Worm (Caenorhabditis elegans): ENCODE data around the gene Y6E2A.7.
"Not testable (repeated sequence)": the region's sequence is repeated elsewhere in the genome, so short reads cannot be mapped to it uniquely, and the experiment has no call there.

Gene Y6E2A.7

DNA sequence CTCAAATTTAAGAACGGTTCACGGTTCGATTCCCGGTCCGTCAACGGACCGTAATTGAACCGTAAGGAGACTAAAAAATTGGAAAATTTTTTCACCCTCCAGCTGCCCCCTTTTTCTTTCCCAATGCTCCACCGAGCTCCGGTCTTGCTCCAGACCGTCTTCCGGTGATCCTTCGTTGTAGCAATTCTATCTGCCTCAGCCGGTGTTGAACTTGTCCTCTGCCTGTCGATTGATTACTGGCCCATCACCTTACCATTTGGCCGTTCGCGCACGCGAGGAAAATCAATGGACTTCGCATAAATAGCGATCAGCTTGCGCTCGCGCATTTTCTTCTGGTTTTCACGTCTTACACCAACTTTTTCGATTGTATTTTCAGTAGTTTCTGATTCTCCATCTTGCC is 47.7 kb downstream of the Y6E2A.7 start:
- peak; percentile 84; the same call in 1 of the 2 replicates for TF ChIP-seq bed-1 (GFP tag; IDR thresholded peaks at IDR 0.05)
- TF ChIP-seq madf-3 (GFP tag; IDR thresholded peaks at IDR 0.05): peak; percentile 81
- peak; percentile 89; the same call in 1 of the 2 replicates for TF ChIP-seq F37B4.10 (GFP tag; IDR thresholded peaks at IDR 0.05)
- peak; percentile 74 for TF ChIP-seq ceh-100 (GFP tag; IDR thresholded peaks at IDR 0.05)
- peak; percentile 85 for TF ChIP-seq ekl-4 (GFP tag; IDR thresholded peaks at IDR 0.05)
- TF ChIP-seq nfyb-1 (GFP tag; IDR thresholded peaks at IDR 0.05): peak; percentile 87
- TF ChIP-seq dox-1 (GFP tag; IDR thresholded peaks at IDR 0.05): peak; percentile 83
- 0 out of 2 replicates have a peak, but pooled peaks have one; percentile 19 for TF ChIP-seq ceh-91 (GFP tag; IDR thresholded peaks at IDR 0.05)
- TF ChIP-seq madf-6 (GFP tag; IDR thresholded peaks at IDR 0.05): peak; percentile 79
- peak; percentile 91 for TF ChIP-seq ceh-58 (GFP tag; IDR thresholded peaks at IDR 0.05)
- TF ChIP-seq cebp-2 (GFP tag; IDR thresholded peaks at IDR 0.05): peak; percentile 94; the same call in 1 of the 2 replicates
- TF ChIP-seq aptf-3 (GFP tag; IDR thresholded peaks at IDR 0.05): peak; percentile 95; the same call in 1 of the 2 replicates
- peak; percentile 39 for TF ChIP-seq madf-8 (GFP tag; conservative IDR thresholded peaks at IDR 0.05)
- TF ChIP-seq nhr-90 (tag; optimal IDR thresholded peaks at IDR 0.05): peak; percentile 19
- peak; percentile 77; the same call in 1 of the 2 replicates for TF ChIP-seq ztf-28 (GFP tag; IDR thresholded peaks at IDR 0.05)
- peak; percentile 22 for TF ChIP-seq mes-4 (tag; optimal IDR thresholded peaks at IDR 0.05)
- TF ChIP-seq D2030.7 (GFP tag; IDR thresholded peaks at IDR 0.05): peak; percentile 89
- peak; percentile 28 for TF ChIP-seq die-1 (tag; optimal IDR thresholded peaks at IDR 0.05)
- peak; percentile 74 for TF ChIP-seq F39B2.1 (GFP tag; IDR thresholded peaks at IDR 0.05)
- TF ChIP-seq bed-2 (GFP tag; IDR thresholded peaks at IDR 0.05): peak; percentile 85
- TF ChIP-seq F33H1.4 (GFP tag; IDR thresholded peaks at IDR 0.05): peak; percentile 27; the same call in 1 of the 2 replicates
- TF ChIP-seq lir-1 (GFP tag; conservative IDR thresholded peaks at IDR 0.05): 0 out of 2 replicates have a peak, but pooled peaks have one; percentile 37
- 0 out of 2 replicates have a peak, but pooled peaks have one; percentile 60 for TF ChIP-seq sea-2 (GFP tag; IDR thresholded peaks at IDR 0.05)
- TF ChIP-seq tbp1 (GFP tag; optimal IDR thresholded peaks at IDR 0.05): peak; percentile 82
- 0 out of 2 replicates have a peak, but pooled peaks have one; percentile 40 for TF ChIP-seq ceh-40 (GFP tag; IDR thresholded peaks at IDR 0.05)
- peak; percentile 41; the same call in 1 of the 2 replicates for TF ChIP-seq egrh-3 (GFP tag; IDR thresholded peaks at IDR 0.05)
- peak; percentile 76 for TF ChIP-seq pbrm-1 (GFP tag; IDR thresholded peaks at IDR 0.05)
- TF ChIP-seq hmg-1.2 (GFP tag; IDR thresholded peaks at IDR 0.05): peak; percentile 65
- peak; percentile 66 for TF ChIP-seq Y56A3A.18 (GFP tag; IDR thresholded peaks at IDR 0.05)
- peak; percentile 72; the same call in 1 of the 2 replicates for TF ChIP-seq ztf-25 (GFP tag; IDR thresholded peaks at IDR 0.05)
- TF ChIP-seq cebp-1 (GFP tag; IDR thresholded peaks at IDR 0.05): peak; percentile 59
- not testable (repeated sequence) for TF ChIP-seq cebp-1 (tag; optimal IDR thresholded peaks at IDR 0.05); rpc-1 (optimal IDR thresholded peaks at IDR 0.05)
- peak; percentile 99 for TF ChIP-seq lin-26 (GFP tag; IDR thresholded peaks at IDR 0.05)
- TF ChIP-seq Y53F4B.3 (GFP tag; IDR thresholded peaks at IDR 0.05): peak; percentile 76
- TF ChIP-seq lin-54 (GFP tag; optimal IDR thresholded peaks at IDR 0.05): peak; percentile 52
- peak; percentile 69 for TF ChIP-seq hsf-1 (GFP tag; IDR thresholded peaks at IDR 0.05)
- peak; percentile 61 for TF ChIP-seq rpc-1 (tag; optimal IDR thresholded peaks at IDR 0.05)
- 0 out of 2 replicates have a peak, but pooled peaks have one; percentile 29 for TF ChIP-seq egl-18 (GFP tag; IDR thresholded peaks at IDR 0.05)
- TF ChIP-seq rcor-1 (GFP tag; IDR thresholded peaks at IDR 0.05): peak; percentile 80
- 0 out of 2 replicates have a peak, but pooled peaks have one; percentile 30 for TF ChIP-seq B0336.3 (GFP tag; IDR thresholded peaks at IDR 0.05)
- TF ChIP-seq B0019.2 (GFP tag; conservative IDR thresholded peaks at IDR 0.05): peak; percentile 53
- TF ChIP-seq C17E4.6 (GFP tag; IDR thresholded peaks at IDR 0.05): peak; percentile 84
- peak; percentile 80 for TF ChIP-seq ztf-18 (tag; optimal IDR thresholded peaks at IDR 0.05)
- peak; percentile 17 for TF ChIP-seq hrde-1 (tag; optimal IDR thresholded peaks at IDR 0.05; ENCODE audit: borderline replicate concordance)
- peak; percentile 69; the same call in 1 of the 2 replicates for TF ChIP-seq Y95B8A.8 (GFP tag; IDR thresholded peaks at IDR 0.05)
- TF ChIP-seq Y53G8AR.9 (GFP tag; conservative IDR thresholded peaks at IDR 0.05): peak; percentile 84
- TF ChIP-seq egl-44 (GFP tag; IDR thresholded peaks at IDR 0.05): peak; percentile 95
- peak; percentile 75 for TF ChIP-seq hmg-20 (GFP tag; IDR thresholded peaks at IDR 0.05)

All from whole organism, young adult.